Worm (Caenorhabditis elegans) whole organism, dauer: ENCODE results near the gene sfa-1.

Source experiments
- unc-62 ChIP-seq: sonication (generic microtip); optimal IDR thresholded peaks from 2 replicates; lab custom pipeline; 2017; ENCODE audit warnings: missing biosample characterization, missing genetic modification reagents, missing genetic modification characterization

The sfa-1 gene

DNA sequence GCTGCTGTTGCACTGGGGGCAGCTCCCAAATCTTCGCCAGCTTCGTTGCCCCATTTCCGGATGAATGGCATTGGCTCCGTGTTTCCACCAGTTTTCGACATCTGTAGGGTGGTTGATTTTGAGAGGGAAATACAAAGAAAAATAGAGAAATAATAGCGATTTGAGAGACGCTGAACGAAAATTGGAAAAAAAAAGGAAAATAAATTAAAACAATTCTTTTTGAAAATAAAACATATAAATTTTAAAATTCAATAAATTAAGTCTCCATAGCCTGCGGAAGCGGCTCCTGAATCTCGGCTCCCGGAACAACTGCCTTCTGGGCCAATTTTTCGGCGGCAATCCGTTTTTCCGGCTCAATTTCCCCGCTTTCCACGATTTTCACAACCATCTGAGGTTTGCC, at the start of gene sfa-1:
TSS of gene sfa-1 (minus strand) at position 101 of the 400 bp plus-strand sequence.
- no peak for TF ChIP-seq unc-62

- no peak for TF ChIP-seq unc-62
Observed at ce11 chrIV:17153002-17153401, 42.2 kb upstream of the sfa-1 start.

DNA sequence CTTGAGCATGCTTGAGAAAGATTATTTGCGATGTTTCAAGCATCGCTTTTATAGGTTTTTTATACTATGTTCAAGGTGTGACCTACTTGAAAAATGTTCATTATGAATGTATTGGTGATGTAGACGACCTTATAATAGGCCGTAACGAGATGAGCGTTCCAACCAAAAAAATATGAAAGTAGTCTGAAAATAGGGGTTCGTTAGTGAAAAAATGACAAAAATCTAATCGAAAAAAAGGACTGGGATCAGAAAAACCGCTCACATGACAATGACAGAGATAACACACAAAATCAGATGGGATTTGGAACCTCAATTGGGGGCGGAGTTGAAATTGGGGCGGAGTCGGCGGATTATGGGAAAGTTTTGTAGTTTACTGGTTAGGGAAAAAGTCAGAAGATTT, 40.1 kb upstream of the sfa-1 start, which contains the start of gene Y116A8C.40:
TSS of gene Y116A8C.40 (minus strand) at position 101 of the 400 bp plus-strand sequence.
- no peak for TF ChIP-seq unc-62

DNA sequence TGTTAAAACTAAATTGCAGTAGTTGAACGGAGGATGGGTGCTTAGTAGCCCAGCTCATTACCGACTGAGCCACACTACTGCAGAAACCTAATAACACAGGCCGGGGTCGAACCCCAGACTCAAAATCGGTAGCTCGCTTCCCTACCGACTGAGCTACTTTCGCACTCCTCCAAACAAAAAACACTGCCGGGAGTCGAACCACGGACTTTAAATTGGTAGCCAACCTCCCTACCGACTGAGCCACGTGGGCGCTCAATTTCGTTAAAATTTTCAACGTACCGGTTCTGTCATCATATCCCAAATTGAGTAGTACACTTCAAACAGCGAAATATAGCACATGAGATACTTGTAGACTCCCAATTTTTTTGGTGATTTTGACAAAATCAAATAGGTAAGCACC, 39.6 kb upstream of the sfa-1 start:
- TF ChIP-seq unc-62: no peak

DNA sequence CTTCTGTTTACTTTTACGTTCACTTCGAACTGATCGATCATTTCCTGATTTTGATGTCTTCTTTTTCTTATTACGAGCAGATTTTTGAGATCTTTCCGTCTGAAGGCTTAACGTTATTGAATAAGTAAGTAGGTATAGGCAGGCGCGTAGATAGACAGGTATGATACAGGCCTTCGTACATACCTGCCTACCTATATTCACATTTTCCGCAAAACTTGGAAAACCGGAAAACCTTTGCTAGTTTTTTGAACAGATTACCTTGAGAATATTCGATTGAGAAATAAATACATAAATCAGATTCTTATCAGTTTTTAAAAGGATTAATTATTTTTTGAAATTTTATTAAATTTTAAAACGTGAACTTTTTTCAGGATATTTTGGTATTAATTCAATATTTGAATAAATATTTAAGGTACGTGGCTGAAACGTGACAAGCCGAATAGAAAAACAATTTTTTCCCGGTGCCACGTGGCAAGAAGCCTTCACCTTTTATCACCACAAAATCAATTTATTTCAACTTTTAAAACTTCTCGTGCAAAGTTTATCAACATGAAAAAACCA, 20.3 kb upstream of the sfa-1 start, which contains the start of the genes Y116A8C.37 and Y116A8C.38:
TSS of gene Y116A8C.37 (minus strand) at position 101 of the 561 bp plus-strand sequence.
TSS of gene Y116A8C.38 (plus strand) at position 511 of the 561 bp plus-strand sequence.
- TF ChIP-seq unc-62: no peak

DNA sequence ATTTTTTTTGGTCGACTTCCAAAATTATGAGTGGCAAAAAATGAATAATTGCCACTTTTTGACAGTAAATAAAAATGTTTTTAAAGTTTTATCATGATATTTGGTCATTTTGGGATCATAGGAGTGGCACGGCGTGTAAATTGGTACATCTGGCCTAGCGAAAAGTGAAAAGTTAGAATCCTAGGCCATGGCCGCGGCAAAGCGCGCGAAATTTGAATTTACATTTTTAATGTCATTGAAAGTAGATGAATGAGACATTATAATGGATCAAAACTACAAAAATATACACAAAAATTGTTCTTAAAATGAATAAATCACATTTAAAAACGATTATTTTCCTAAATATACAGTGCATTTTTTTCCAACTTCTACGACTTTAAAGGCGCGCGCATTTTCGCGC, 15.7 kb upstream of the sfa-1 start:
- TF ChIP-seq unc-62: no peak

DNA sequence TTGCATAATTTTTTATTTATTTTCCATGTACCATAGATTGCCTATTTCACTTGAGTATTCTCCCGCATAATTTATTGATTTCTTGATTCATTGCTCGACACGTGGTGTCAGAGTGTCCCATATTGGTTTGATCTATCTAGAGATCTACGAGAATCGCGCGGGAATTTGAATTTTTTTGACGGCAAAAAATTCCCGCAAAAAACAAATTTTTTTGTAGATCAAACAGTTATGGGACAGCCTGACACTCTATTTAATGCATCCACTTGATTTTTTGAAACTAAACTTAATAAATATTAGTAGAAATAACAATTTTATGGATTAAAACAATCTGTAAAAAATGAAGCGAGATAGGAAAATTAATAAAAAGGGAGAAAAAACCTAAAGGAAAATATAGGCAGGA, 15.2 kb upstream of the sfa-1 start:
- no peak for TF ChIP-seq unc-62

DNA sequence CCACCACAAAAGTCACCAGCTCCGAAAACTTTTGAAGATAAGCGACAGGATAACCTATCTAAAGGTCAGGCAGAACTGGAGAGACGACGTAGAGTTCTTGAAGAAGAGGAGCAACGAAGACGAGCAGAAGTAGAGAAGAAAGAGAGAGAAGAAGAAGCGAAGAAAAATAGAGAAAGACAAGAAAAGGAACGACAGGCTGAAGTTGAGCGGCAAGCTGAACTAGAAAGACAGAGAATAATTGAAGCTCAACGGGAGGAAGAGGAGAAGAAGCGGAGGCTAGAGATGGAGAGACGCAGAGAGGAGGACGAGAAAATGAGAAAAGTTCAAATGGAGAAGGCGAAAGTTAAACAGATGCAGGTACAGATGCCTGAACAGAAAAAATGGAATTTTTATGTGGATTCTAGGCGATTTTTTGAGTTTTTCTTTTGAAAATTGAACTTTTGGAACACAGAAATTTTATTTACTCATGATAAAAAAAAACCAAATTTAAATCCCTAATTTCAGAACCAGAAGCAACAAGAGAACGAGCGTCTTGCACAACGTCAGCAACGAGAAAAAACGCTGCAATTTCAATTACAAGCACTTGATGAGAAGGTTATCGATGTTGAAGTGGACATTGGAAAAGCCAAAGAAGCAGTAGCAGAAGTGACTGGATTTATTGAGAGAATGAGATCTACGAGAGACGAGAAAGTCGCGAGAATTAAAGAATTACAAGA, 10.4 kb upstream of the sfa-1 start:
- TF ChIP-seq unc-62: no peak

- TF ChIP-seq unc-62: no peak
Observed at ce11 chrIV:17118987-17119732, 8.4 kb upstream of the sfa-1 start, which contains the start of gene itsn-1. TSS of gene itsn-1 (plus strand) at chrIV:17119682.

ce11 chrIV:17118585-17118984, 7.8 kb upstream of the sfa-1 start, which contains the start of gene uaf-2:
TSS of gene uaf-2 (minus strand) at chrIV:17118767.
- no peak for TF ChIP-seq unc-62

ce11 chrIV:17116821-17117220, 6.0 kb upstream of the sfa-1 start:
- TF ChIP-seq unc-62: no peak

- no peak for TF ChIP-seq unc-62
Observed at ce11 chrIV:17116345-17116744, 5.6 kb upstream of the sfa-1 start, which contains the start of gene cyn-13. TSS of gene cyn-13 (minus strand) at chrIV:17116657.

- no peak for TF ChIP-seq unc-62
Observed at ce11 chrIV:17111813-17112212, 1.0 kb upstream of the sfa-1 start, which contains the start of gene Y116A8C.33. TSS of gene Y116A8C.33 (plus strand) at chrIV:17112113.

DNA sequence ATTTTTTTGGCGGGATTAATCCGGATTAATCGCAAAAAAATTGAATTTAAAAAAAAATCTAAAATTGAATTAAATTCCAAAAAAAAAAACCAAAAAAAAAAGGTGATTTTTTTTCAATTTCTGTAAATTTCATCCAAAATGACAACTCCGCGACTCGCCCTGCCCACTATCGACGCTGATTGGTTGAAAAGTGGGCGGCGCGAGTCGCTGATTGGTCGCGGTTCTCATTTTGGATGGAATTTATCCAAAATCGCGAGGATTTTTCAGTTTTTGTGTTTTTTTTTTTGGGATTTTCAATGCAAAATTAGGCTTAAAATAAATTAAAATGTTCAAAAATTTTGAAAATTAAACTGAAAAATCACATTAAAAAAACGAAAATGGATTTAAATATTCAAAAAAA, 1.3 kb downstream of the sfa-1 start:
- no peak for TF ChIP-seq unc-62

DNA sequence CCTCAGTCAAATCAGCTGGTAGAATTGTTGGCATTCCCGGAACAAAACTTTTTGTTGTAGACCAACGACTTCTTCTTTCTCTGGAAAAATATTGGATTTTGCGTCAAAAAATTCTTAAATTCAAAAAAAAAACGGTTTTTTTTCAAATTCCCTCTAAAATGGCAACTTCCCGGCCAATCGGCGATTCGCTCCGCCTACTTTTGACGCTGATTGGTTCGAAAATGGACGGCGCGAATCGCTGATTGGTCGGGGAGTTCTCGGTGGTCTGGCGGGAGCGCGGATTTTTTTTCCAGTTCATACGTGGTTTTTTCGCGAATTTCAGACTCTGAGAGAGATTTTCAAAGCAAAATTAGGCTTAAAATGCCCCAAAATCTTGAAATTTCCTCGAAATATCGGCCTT, 2.0 kb downstream of the sfa-1 start:
- TF ChIP-seq unc-62: no peak

ce11 chrIV:17108200-17108599, 2.6 kb downstream of the sfa-1 start:
- no peak for TF ChIP-seq unc-62

ce11 chrIV:17105578-17105977, 5.2 kb downstream of the sfa-1 start:
- no peak for TF ChIP-seq unc-62
